Worm (Caenorhabditis elegans) whole organism, late embryonic: ENCODE data around the gene ZK822.9.

ENCODE experiments used
- C08G9.2 ChIP-seq: sonication (generic microtip); optimal IDR thresholded peaks from 2 replicates; lab custom pipeline; 2016; ENCODE audit warnings: mild to moderate bottlenecking, missing genetic modification characterization, moderate library complexity, missing compliant biosample characterization
- F13H6.1 ChIP-seq: sonication (generic microtip); optimal IDR thresholded peaks from 2 replicates; lab custom pipeline; 2016; ENCODE audit warnings: missing genetic modification characterization, missing compliant biosample characterization
- K02D7.2 ChIP-seq: sonication (generic microtip); optimal IDR thresholded peaks from 2 replicates; lab custom pipeline; 2017; ENCODE audit warnings: mild to moderate bottlenecking, missing genetic modification characterization, missing compliant biosample characterization
- K09A11.1 ChIP-seq: sonication (generic microtip); optimal IDR thresholded peaks from 2 replicates; lab custom pipeline; 2017; ENCODE audit warnings: antibody characterized with exemption, mild to moderate bottlenecking, missing genetic modification characterization, missing compliant biosample characterization; ENCODE audit not compliant: insufficient read depth
- ama-1 ChIP-seq: fragments of 150-350 bp; optimal IDR thresholded peaks from 2 replicates; lab custom pipeline; 2014
- ceh-14 ChIP-seq: sonication (generic microtip); optimal IDR thresholded peaks from 2 replicates; lab custom pipeline; 2016; ENCODE audit warnings: missing genotype, missing genetic modification characterization, missing compliant biosample characterization
- ceh-19 ChIP-seq: fragments of 200-800 bp; sonication (Bioruptor generic); optimal IDR thresholded peaks from 2 replicates; lab custom pipeline; 2018; ENCODE audit warnings: mild to moderate bottlenecking, missing genetic modification characterization, missing compliant biosample characterization
- ceh-22 ChIP-seq: sonication (generic microtip); optimal IDR thresholded peaks from 2 replicates; lab custom pipeline; 2017; ENCODE audit warnings: missing biosample characterization, missing genetic modification characterization
- ceh-30 ChIP-seq: fragments of 150-350 bp; optimal IDR thresholded peaks from 2 replicates; lab custom pipeline; 2014; ENCODE audit warnings: missing biosample characterization, missing genetic modification characterization
- ceh-31 ChIP-seq: sonication (generic microtip); optimal IDR thresholded peaks from 2 replicates; lab custom pipeline; 2016; ENCODE audit warnings: missing genetic modification characterization, missing compliant biosample characterization
- ceh-34 ChIP-seq: sonication (generic microtip); optimal IDR thresholded peaks from 2 replicates; lab custom pipeline; 2016; ENCODE audit warnings: mild to moderate bottlenecking, missing genetic modification characterization, missing compliant biosample characterization
- che-1 ChIP-seq: sonication (generic microtip); optimal IDR thresholded peaks from 2 replicates; lab custom pipeline; 2016; ENCODE audit warnings: mild to moderate bottlenecking, missing genetic modification characterization, missing compliant biosample characterization
- dve-1 ChIP-seq: sonication (generic microtip); optimal IDR thresholded peaks from 2 replicates; lab custom pipeline; 2017; ENCODE audit warnings: antibody characterized with exemption, mild to moderate bottlenecking, missing genetic modification characterization, missing compliant biosample characterization
- elt-4 ChIP-seq: sonication (generic microtip); optimal IDR thresholded peaks from 2 replicates; lab custom pipeline; 2016; ENCODE audit warnings: missing genetic modification characterization, missing compliant biosample characterization
- eyg-1 ChIP-seq: sonication (generic microtip); optimal IDR thresholded peaks from 2 replicates; lab custom pipeline; 2016; ENCODE audit warnings: missing genotype, missing genetic modification characterization, missing compliant biosample characterization
- fkh-10 ChIP-seq: fragments of 150-350 bp; optimal IDR thresholded peaks from 2 replicates; lab custom pipeline; 2014; ENCODE audit warnings: missing biosample characterization, missing genetic modification reagents, missing genetic modification characterization
- gmeb-2 ChIP-seq: sonication (generic microtip); optimal IDR thresholded peaks from 2 replicates; lab custom pipeline; 2016; ENCODE audit warnings: missing genetic modification characterization, inconsistent platforms, missing compliant biosample characterization
- hlh-13 ChIP-seq: fragments of 200-800 bp; sonication (Bioruptor generic); optimal IDR thresholded peaks from 2 replicates; lab custom pipeline; 2018; ENCODE audit warnings: mild to moderate bottlenecking, missing genetic modification characterization, missing compliant biosample characterization
- hlh-15 ChIP-seq: sonication (generic microtip); optimal IDR thresholded peaks from 2 replicates; lab custom pipeline; 2016; ENCODE audit warnings: missing genetic modification characterization, missing compliant biosample characterization
- hlh-30 ChIP-seq: sonication (generic microtip); optimal IDR thresholded peaks from 2 replicates; lab custom pipeline; 2017; ENCODE audit warnings: antibody characterized with exemption, missing genetic modification characterization, missing compliant biosample characterization; ENCODE audit not compliant: insufficient read depth
- mec-3 ChIP-seq: sonication (generic microtip); optimal IDR thresholded peaks from 2 replicates; lab custom pipeline; 2016; ENCODE audit warnings: borderline replicate concordance, missing genetic modification characterization, missing compliant biosample characterization
- nfya-1 ChIP-seq: sonication (generic microtip); optimal IDR thresholded peaks from 2 replicates; lab custom pipeline; 2017; ENCODE audit warnings: missing genetic modification characterization, mild to moderate bottlenecking, missing compliant biosample characterization, antibody characterized with exemption, moderate library complexity
- nhr-11 ChIP-seq: fragments of 150-350 bp; optimal IDR thresholded peaks from 2 replicates; lab custom pipeline; 2014; ENCODE audit warnings: missing biosample characterization, missing genetic modification characterization
- odd-2 ChIP-seq: sonication (generic microtip); optimal IDR thresholded peaks from 2 replicates; lab custom pipeline; 2017; ENCODE audit warnings: antibody characterized with exemption, mild to moderate bottlenecking, missing genetic modification characterization, missing compliant biosample characterization
- pag-3 ChIP-seq: sonication (generic microtip); optimal IDR thresholded peaks from 2 replicates; lab custom pipeline; 2016; ENCODE audit warnings: missing compliant biosample characterization, missing genetic modification characterization, borderline replicate concordance
- pqm-1 ChIP-seq: sonication (generic microtip); optimal IDR thresholded peaks from 2 replicates; lab custom pipeline; 2016; ENCODE audit warnings: missing genetic modification characterization, missing compliant biosample characterization
- pros-1 ChIP-seq: fragments of 150-350 bp; optimal IDR thresholded peaks from 2 replicates; lab custom pipeline; 2014; ENCODE audit warnings: missing biosample characterization, missing genetic modification reagents, missing genetic modification characterization
- rnt-1 ChIP-seq: sonication (generic microtip); optimal IDR thresholded peaks from 2 replicates; lab custom pipeline; 2016; ENCODE audit warnings: missing genetic modification characterization, missing compliant biosample characterization
- sdc-2 ChIP-seq: sonication (generic microtip); optimal IDR thresholded peaks from 2 replicates; lab custom pipeline; 2016; ENCODE audit warnings: missing genotype, missing genetic modification characterization, missing compliant biosample characterization
- sox-2 ChIP-seq: fragments of 200-800 bp; sonication (Bioruptor generic); IDR thresholded peaks from 2 replicates; pipeline ENCODE4 v1.3.6; 2022; ENCODE audit warnings: missing genetic modification reagents, missing genetic modification characterization, missing compliant biosample characterization
- sox-4 ChIP-seq: sonication (generic microtip); optimal IDR thresholded peaks from 2 replicates; lab custom pipeline; 2017; ENCODE audit warnings: mild to moderate bottlenecking, missing genetic modification characterization, inconsistent platforms, missing compliant biosample characterization
- syd-9 ChIP-seq: sonication (generic microtip); optimal IDR thresholded peaks from 2 replicates; lab custom pipeline; 2016; ENCODE audit warnings: mild to moderate bottlenecking, missing genetic modification characterization, moderate library complexity, missing compliant biosample characterization
- tbx-7 ChIP-seq: sonication (generic microtip); optimal IDR thresholded peaks from 2 replicates; lab custom pipeline; 2016; ENCODE audit warnings: missing genotype, missing genetic modification characterization, missing compliant biosample characterization
- unc-3 ChIP-seq, 2 experiments: fragments of 200-800 bp in 1 of 2; sonication (Bioruptor generic) in 1 of 2; sonication (generic microtip) in 1 of 2; conservative IDR thresholded peaks in 1 of 2; optimal IDR thresholded peaks in 1 of 2; 2 replicates each; pipeline versions ENCODE4 v1.3.6 to Lab custom; 2016 to 2022; ENCODE audit warnings: missing compliant biosample characterization in 2 of 2, missing genetic modification characterization in 2 of 2, missing genetic modification reagents in 1 of 2
- unc-42 ChIP-seq: sonication (generic microtip); optimal IDR thresholded peaks from 2 replicates; lab custom pipeline; 2016; ENCODE audit warnings: missing genotype, missing genetic modification characterization, missing compliant biosample characterization
- ztf-16 ChIP-seq: sonication (generic microtip); optimal IDR thresholded peaks from 2 replicates; lab custom pipeline; 2017; ENCODE audit warnings: missing genetic modification characterization, missing compliant biosample characterization

Gene ZK822.9

ce11 chrIV:11903676-11904075 is 12.1 kb upstream of the ZK822.9 start:
- TF ChIP-seq unc-42 (tag; lab: Kevin White, UChicago) (no peak), hlh-13 (GFP tag; lab: Kevin White, UChicago) (no peak), sox-2 (no peak), F13H6.1 (tag; lab: Kevin White, UChicago) (no peak), K02D7.2 (tag; lab: Kevin White, UChicago) (no peak), unc-3 (GFP tag; conservative IDR thresholded peaks at IDR 0.05; lab: Robert Waterston, UW) (no peak), unc-3 (tag; optimal IDR thresholded peaks at IDR 0.05; lab: Kevin White, UChicago) (no peak)

ce11 chrIV:11908733-11909132 is 7.0 kb upstream of the ZK822.9 start:
- TF ChIP-seq C08G9.2 (tag; lab: Kevin White, UChicago) (no peak), sdc-2 (no peak), hlh-15 (no peak), nfya-1 (tag; lab: Kevin White, UChicago) (no peak)
- TF ChIP-seq, all 69 proteins: peak for 0

ce11 chrIV:11911723-11912122 is 4.0 kb upstream of the ZK822.9 start, which contains the start of gene VZK822L.2:
Gene VZK822L.2 (plus strand): TSS chrIV:11912023.
- TF ChIP-seq nhr-11 (tag; lab: Kevin White, UChicago) (no peak), ceh-14 (no peak), hlh-30 (tag; lab: Kevin White, UChicago) (no peak), ceh-34 (tag; lab: Kevin White, UChicago) (no peak), dve-1 (tag; lab: Kevin White, UChicago) (no peak), K09A11.1 (tag; lab: Kevin White, UChicago) (no peak), ceh-19 (GFP tag; lab: Kevin White, UChicago) (no peak), syd-9 (tag; lab: Kevin White, UChicago) (no peak), ceh-31 (tag; lab: Kevin White, UChicago) (no peak), gmeb-2 (tag; lab: Kevin White, UChicago) (no peak), che-1 (tag; lab: Kevin White, UChicago) (no peak), ceh-22 (tag; lab: Kevin White, UChicago) (no peak), rnt-1 (tag; lab: Kevin White, UChicago) (no peak), sox-4 (tag; lab: Kevin White, UChicago) (no peak), tbx-7 (tag; lab: Kevin White, UChicago) (no peak), hlh-15 (no peak), pqm-1 (tag; lab: Kevin White, UChicago) (no peak), unc-42 (tag; lab: Kevin White, UChicago) (no peak), elt-4 (tag; lab: Kevin White, UChicago) (no peak)

- TF ChIP-seq dve-1 (tag; lab: Kevin White, UChicago) = no peak
- TF ChIP-seq ceh-30 (tag; lab: Kevin White, UChicago) = no peak
- TF ChIP-seq odd-2 (tag; lab: Kevin White, UChicago) = no peak
- no peak for TF ChIP-seq hlh-15
- no peak for TF ChIP-seq pros-1 (tag; lab: Kevin White, UChicago)
- TF ChIP-seq nhr-11 (tag; lab: Kevin White, UChicago) = no peak
- TF ChIP-seq pag-3 (tag; lab: Kevin White, UChicago) = no peak
- no peak for TF ChIP-seq fkh-10
- no peak for TF ChIP-seq ztf-16 (tag; lab: Kevin White, UChicago)
- no peak for TF ChIP-seq hlh-13 (GFP tag; lab: Kevin White, UChicago)
- TF ChIP-seq ceh-22 (tag; lab: Kevin White, UChicago) = no peak
- no peak for TF ChIP-seq ama-1
- no peak for TF ChIP-seq sdc-2
- TF ChIP-seq mec-3 (tag; lab: Kevin White, UChicago) = no peak
- no peak for TF ChIP-seq K02D7.2 (tag; lab: Kevin White, UChicago)
- no peak for TF ChIP-seq eyg-1
Observed at ce11 chrIV:11913295-11913940, 2.3 kb upstream of the ZK822.9 start.
